Worm (Caenorhabditis elegans) whole organism, young adult: Measurements from ENCODE around the gene cthd-1.

ENCODE experiments used
- B0336.3 ChIP-seq: fragments of 200-800 bp; sonication (Bioruptor generic); IDR thresholded peaks from 2 replicates; pipeline ENCODE4 v1.3.6; 2022; ENCODE audit warnings: missing genetic modification characterization, missing compliant biosample characterization
- somi-1 ChIP-seq: fragments of 200-800 bp; sonication (Bioruptor generic); optimal IDR thresholded peaks from 2 replicates; lab custom pipeline; 2018; ENCODE audit warnings: mild to moderate bottlenecking, missing genetic modification characterization, missing compliant biosample characterization
- unc-130 ChIP-seq: sonication (generic microtip); optimal IDR thresholded peaks from 2 replicates; lab custom pipeline; 2016; ENCODE audit warnings: missing genetic modification reagents, missing genetic modification characterization, missing compliant biosample characterization

DNA sequence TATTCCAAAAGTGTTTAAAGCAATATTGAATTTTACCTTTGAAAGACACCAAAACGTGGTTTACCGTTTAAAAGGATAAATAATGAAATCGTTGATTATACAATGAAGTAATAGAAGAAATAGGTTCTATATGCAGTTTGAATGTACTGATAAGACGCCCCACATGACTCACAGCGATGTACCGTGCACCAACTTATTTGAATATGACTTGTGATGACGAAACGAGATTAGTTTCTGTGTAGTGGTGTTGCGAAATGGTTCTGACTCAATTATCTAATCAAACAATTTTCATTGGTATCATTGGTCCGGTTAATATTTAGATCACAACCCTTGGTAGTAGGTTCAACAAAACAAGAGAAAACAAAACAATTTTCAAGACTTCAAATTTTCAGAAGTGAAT, 33.1 kb downstream of the cthd-1 start:
- no peak for TF ChIP-seq unc-130 (GFP tag; lab: Kevin White, UChicago)
- no peak for TF ChIP-seq B0336.3 (GFP tag; lab: Robert Waterston, UW)
- TF ChIP-seq somi-1 (GFP tag; lab: Kevin White, UChicago) = no peak
